Fruit fly (Drosophila melanogaster) whole organism, wandering third instar larva: ENCODE results near the gene spg.

Experiments used
- Dfd ChIP-seq: fragments of >200 bp; optimal IDR thresholded peaks from 2 replicates; lab custom pipeline; 2017; ENCODE audit warnings: missing biosample characterization, missing genetic modification characterization
- GATAd ChIP-seq: sonication (Bioruptor generic); optimal IDR thresholded peaks from 2 replicates; lab custom pipeline; 2016; ENCODE audit warnings: missing biosample characterization, missing genetic modification characterization
- Hr78 ChIP-seq: fragments of >200 bp; optimal IDR thresholded peaks from 2 replicates; lab custom pipeline; 2017; ENCODE audit warnings: missing biosample characterization, missing genetic modification characterization
- Myc ChIP-seq: fragments of >200 bp; optimal IDR thresholded peaks from 2 replicates; lab custom pipeline; 2017
- Vsx2 ChIP-seq: fragments of 200-300, 225-300 bp; sonication (Bioruptor generic); optimal IDR thresholded peaks from 2 replicates; lab custom pipeline; 2018; ENCODE audit warnings: missing biosample characterization, missing genetic modification characterization; ENCODE audit not compliant: partially characterized antibody
- br ChIP-seq: fragments of 200-800 bp; sonication (Bioruptor generic); optimal IDR thresholded peaks from 2 replicates; lab custom pipeline; 2016; ENCODE audit warnings: missing biosample characterization, missing genetic modification characterization
- fru ChIP-seq: fragments of 200-800 bp; sonication (Bioruptor generic); optimal IDR thresholded peaks from 3 replicates; lab custom pipeline; 2016; ENCODE audit warnings: missing biosample characterization, mild to moderate bottlenecking, missing genetic modification characterization

dm6 chr3R:28846877-28847529 is 1.9 kb downstream of the spg start:
- no peak for TF ChIP-seq GATAd
- no peak for TF ChIP-seq Myc (lab: Kevin White, UChicago)
- no peak for TF ChIP-seq Dfd (GFP tag; lab: Kevin White, UChicago)
- TF ChIP-seq br (GFP tag; lab: Kevin White, UChicago), result no peak
- no peak for TF ChIP-seq Vsx2 (GFP tag; lab: Kevin White, UChicago)
- no peak for TF ChIP-seq fru (GFP tag; lab: Kevin White, UChicago)
- TF ChIP-seq Hr78 (GFP tag; lab: Kevin White, UChicago), result no peak
